Worm (Caenorhabditis elegans): Measurements from ENCODE around the gene nstp-10.

nstp-10 gene

ce11 chrV:9570197-9570596 is 20.6 kb upstream of the nstp-10 start, which contains the start of gene F25B3.5:
TSS of gene F25B3.5 (minus strand) at chrV:9570297.
- peak; percentile 86 for TF ChIP-seq aha-1 (tag)
- no peak for TF ChIP-seq php-3 (GFP tag; IDR thresholded peaks at IDR 0.05)
- peak; percentile 11 for TF ChIP-seq dve-1 (tag; optimal IDR thresholded peaks at IDR 0.05; ENCODE audit: insufficient read depth)

ce11 chrV:9568707-9569106 is 19.1 kb upstream of the nstp-10 start, which contains the start of gene F25B3.4:
TSS of gene F25B3.4 (minus strand) at chrV:9568807.
- TF ChIP-seq dmd-8 (GFP tag; IDR thresholded peaks at IDR 0.05) (no peak), madf-5 (GFP tag; IDR thresholded peaks at IDR 0.05) (no peak), R02D3.7 (tag; optimal IDR thresholded peaks at IDR 0.05) (no peak), fos-1 (tag; optimal IDR thresholded peaks at IDR 0.05) (no peak), lin-1 (GFP tag; IDR thresholded peaks at IDR 0.05) (no peak), Y105C5A.15 (GFP tag; IDR thresholded peaks at IDR 0.05) (no peak), sdz-12 (GFP tag; optimal IDR thresholded peaks at IDR 0.05) (no peak), Y5F2A.4 (GFP tag; optimal IDR thresholded peaks at IDR 0.05) (no peak), ceh-28 (tag; optimal IDR thresholded peaks at IDR 0.05) (no peak), lin-29 (GFP tag; IDR thresholded peaks at IDR 0.05) (no peak), nhr-42 (GFP tag; IDR thresholded peaks at IDR 0.05) (no peak), mxl-2 (GFP tag; conservative IDR thresholded peaks at IDR 0.05) (no peak), nhr-77 (tag; optimal IDR thresholded peaks at IDR 0.05) (no peak), tag-97 (GFP tag; IDR thresholded peaks at IDR 0.05) (no peak), pqm-1 (tag; optimal IDR thresholded peaks at IDR 0.05) (no peak), dpl-1 (GFP tag; optimal IDR thresholded peaks at IDR 0.05) (no peak), zfp-2 (tag; optimal IDR thresholded peaks at IDR 0.05) (no peak), T26A8.4 (GFP tag; IDR thresholded peaks at IDR 0.05) (no peak)

DNA sequence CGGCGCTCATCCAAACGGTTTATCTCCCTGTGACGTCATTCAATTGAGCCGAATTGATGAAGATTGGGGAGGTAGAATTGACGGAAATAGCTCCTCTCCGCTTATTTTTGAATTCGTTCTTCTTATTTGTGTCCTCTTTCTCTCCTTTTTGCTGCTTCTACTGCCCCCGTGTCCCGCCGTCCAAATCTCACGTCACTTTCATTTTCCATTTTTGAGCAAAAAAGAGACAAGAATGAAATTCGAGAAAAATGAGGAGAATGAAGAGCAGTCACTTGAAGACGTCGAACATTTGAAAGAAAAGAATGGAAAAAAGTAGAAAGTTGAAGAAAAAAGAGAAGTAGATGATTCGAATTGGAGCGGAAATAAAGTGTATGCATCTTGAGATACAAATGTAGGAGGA is 13.9 kb upstream of the nstp-10 start:
- TF ChIP-seq mxl-3 (GFP tag; optimal IDR thresholded peaks at IDR 0.05) (no peak), snpc-1.2 (GFP tag; IDR thresholded peaks at IDR 0.05) (no peak), tra-1 (GFP tag; IDR thresholded peaks at IDR 0.05) (no peak), nhr-76 (tag; optimal IDR thresholded peaks at IDR 0.05) (no peak), ZK337.2 (GFP tag; IDR thresholded peaks at IDR 0.05) (no peak), R02D3.7 (tag; optimal IDR thresholded peaks at IDR 0.05) (no peak), unc-62 (GFP tag; optimal IDR thresholded peaks at IDR 0.05 in 1 of 2) (peak in 1 of 2 experiments; percentile 82), unc-62 (tag; optimal IDR thresholded peaks at IDR 0.05) (no peak), nhr-237 (tag; optimal IDR thresholded peaks at IDR 0.05) (no peak), pqm-1 (tag; optimal IDR thresholded peaks at IDR 0.05) (no peak), dve-1 (tag; optimal IDR thresholded peaks at IDR 0.05; ENCODE audit: insufficient read depth) (no peak), ctbp-1 (GFP tag; IDR thresholded peaks at IDR 0.05) (0 out of 2 replicates have a peak, but pooled peaks have one; percentile 35), dpl-1 (GFP tag; optimal IDR thresholded peaks at IDR 0.05) (no peak), lin-13 (GFP tag; optimal IDR thresholded peaks at IDR 0.05) (no peak), zip-11 (GFP tag; IDR thresholded peaks at IDR 0.05) (no peak), saeg-2 (GFP tag; IDR thresholded peaks at IDR 0.05) (no peak), duxl-1 (tag; optimal IDR thresholded peaks at IDR 0.05; ENCODE audit: poor library complexity) (no peak), lin-29 (GFP tag; IDR thresholded peaks at IDR 0.05) (no peak), F26F4.8 (GFP tag; conservative IDR thresholded peaks at IDR 0.05) (no peak), lim-7 (GFP tag; IDR thresholded peaks at IDR 0.05) (no peak), fkh-10 (GFP tag; optimal IDR thresholded peaks at IDR 0.05) (peak; percentile 34)

ce11 chrV:9561624-9562179 is 12.1 kb upstream of the nstp-10 start, which contains the start of gene rgef-1:
TSS of gene rgef-1 (minus strand) at chrV:9561674.
- TF ChIP-seq nhr-48 (tag; optimal IDR thresholded peaks at IDR 0.05) (peak; percentile 13), Y48G9A.11 (GFP tag; IDR thresholded peaks at IDR 0.05) (no peak), mes-2 (tag; optimal IDR thresholded peaks at IDR 0.05; ENCODE audit: poor library complexity, severe bottlenecking) (peak; percentile 10), nhr-11 (tag; optimal IDR thresholded peaks at IDR 0.05) (no peak), F26F4.8 (GFP tag; conservative IDR thresholded peaks at IDR 0.05) (no peak), ceh-20 (GFP tag; IDR thresholded peaks at IDR 0.05) (0 out of 2 replicates have a peak, but pooled peaks have one; percentile 22), lin-1 (GFP tag; IDR thresholded peaks at IDR 0.05) (no peak), lin-29 (GFP tag; IDR thresholded peaks at IDR 0.05) (no peak), rbr-2 (tag; optimal IDR thresholded peaks at IDR 0.05) (peak; percentile 87), lsy-2 (tag; optimal IDR thresholded peaks at IDR 0.05) (peak; percentile 41 to 69), ztf-11 (tag; optimal IDR thresholded peaks at IDR 0.05) (no peak), F37D6.2 (tag; optimal IDR thresholded peaks at IDR 0.05) (peak; percentile 75), hmg-1.1 (GFP tag; IDR thresholded peaks at IDR 0.05) (peak; percentile 61), dmd-6 (GFP tag; IDR thresholded peaks at IDR 0.05) (0 out of 2 replicates have a peak, but pooled peaks have one; percentile 14), lin-13 (GFP tag; optimal IDR thresholded peaks at IDR 0.05) (no peak)

Data from whole organism, L4 larva.